Fruit fly (Drosophila melanogaster) whole organism, embryonic: ENCODE measurements around the gene mtTFB2.
A peak's percentile ranks its signal among the peaks of the same experiment; 100 is the strongest.

ENCODE experiments used
- Atf6 ChIP-seq: fragments of 200-800 bp; sonication (Bioruptor generic); IDR thresholded peaks from 2 replicates; pipeline ENCODE4 v1.3.6; 2022; ENCODE audit warnings: missing biosample characterization, missing genetic modification characterization
- CG10366 ChIP-seq: fragments of 200-800 bp; sonication (Bioruptor generic); IDR thresholded peaks from 2 replicates; pipeline ENCODE4 v1.3.6; 2022; ENCODE audit warnings: missing biosample characterization, missing genetic modification characterization
- CG11504 ChIP-seq: fragments of 200-800 bp; sonication (Bioruptor generic); optimal IDR thresholded peaks from 3 replicates; lab custom pipeline; 2019; ENCODE audit warnings: missing biosample characterization, mild to moderate bottlenecking, missing genetic modification characterization, moderate library complexity
- CG11696 ChIP-seq: fragments of 200-800 bp; sonication (Bioruptor generic); IDR thresholded peaks from 2 replicates; pipeline ENCODE4 v1.3.6; 2022; ENCODE audit warnings: missing biosample characterization, missing genetic modification characterization
- CG11723 ChIP-seq: fragments of 200-800 bp; sonication (Bioruptor generic); optimal IDR thresholded peaks from 2 replicates; lab custom pipeline; 2017; ENCODE audit warnings: missing biosample characterization, mild to moderate bottlenecking, missing genetic modification characterization
- CG12219 ChIP-seq: fragments of 200-800 bp; sonication (Bioruptor generic); optimal IDR thresholded peaks from 3 replicates; lab custom pipeline; 2018; ENCODE audit warnings: missing biosample characterization, mild to moderate bottlenecking, missing genetic modification characterization
- CG1233 ChIP-seq: fragments of 200-800 bp; sonication (Bioruptor generic); optimal IDR thresholded peaks from 4 replicates; lab custom pipeline; 2018; ENCODE audit warnings: missing biosample characterization, mild to moderate bottlenecking, missing genetic modification characterization
- CG13287 ChIP-seq: fragments of 200-800 bp; sonication (Bioruptor generic); IDR thresholded peaks from 2 replicates; pipeline ENCODE4 v1.3.6; 2022; ENCODE audit warnings: missing biosample characterization, missing genetic modification characterization; ENCODE audit not compliant: partially characterized antibody
- CG15011 ChIP-seq: fragments of 200-800 bp; sonication (Bioruptor generic); optimal IDR thresholded peaks from 3 replicates; lab custom pipeline; 2018; ENCODE audit warnings: missing biosample characterization, mild to moderate bottlenecking, missing genetic modification characterization
- CG18011 ChIP-seq: fragments of 200-800 bp; sonication (Bioruptor generic); optimal IDR thresholded peaks from 2 replicates; lab custom pipeline; 2017; ENCODE audit warnings: missing biosample characterization, missing genetic modification characterization, mild to moderate bottlenecking, moderate library complexity, missing genotype
- CG34376 ChIP-seq: fragments of 200-800 bp; sonication (Bioruptor generic); optimal IDR thresholded peaks from 2 replicates; lab custom pipeline; 2018; ENCODE audit warnings: missing biosample characterization, mild to moderate bottlenecking, missing genetic modification characterization
- CG3847 ChIP-seq: fragments of 200-800 bp; sonication (Bioruptor generic); IDR thresholded peaks from 2 replicates; pipeline ENCODE4 v1.3.6; 2022; ENCODE audit warnings: missing biosample characterization, missing genetic modification characterization
- CG5953 ChIP-seq: fragments of 200-800 bp; sonication (Bioruptor generic); IDR thresholded peaks from 2 replicates; pipeline ENCODE4 v1.3.6; 2022; ENCODE audit warnings: missing biosample characterization, missing genetic modification characterization
- CG6683 ChIP-seq: fragments of 200-800 bp; sonication (Bioruptor generic); optimal IDR thresholded peaks from 2 replicates; lab custom pipeline; 2017; ENCODE audit warnings: missing biosample characterization, mild to moderate bottlenecking, missing genetic modification characterization, missing genetic modification reagents
- CG6689 ChIP-seq: fragments of 200-800 bp; sonication (Bioruptor generic); IDR thresholded peaks from 2 replicates; pipeline ENCODE4 v1.3.6; 2022; ENCODE audit warnings: missing biosample characterization, missing genetic modification characterization
- CG6791 ChIP-seq: fragments of 200-800 bp; sonication (Bioruptor generic); IDR thresholded peaks from 3 replicates; pipeline ENCODE4 v1.3.6; 2022; ENCODE audit warnings: missing biosample characterization, missing genetic modification characterization; ENCODE audit not compliant: partially characterized antibody
- CG9609 ChIP-seq: fragments of 200-800 bp; sonication (Bioruptor generic); optimal IDR thresholded peaks from 3 replicates; lab custom pipeline; 2016; ENCODE audit warnings: missing biosample characterization, missing genetic modification characterization
- Camta ChIP-seq: fragments of 200-800 bp; sonication (Bioruptor generic); optimal IDR thresholded peaks from 2 replicates; lab custom pipeline; 2016; ENCODE audit warnings: missing biosample characterization, missing genetic modification characterization
- HLH3B ChIP-seq: fragments of 200-800 bp; sonication (Bioruptor generic); IDR thresholded peaks from 2 replicates; pipeline ENCODE4 v1.3.6; 2022; ENCODE audit warnings: missing biosample characterization, missing genetic modification characterization
- HmgZ ChIP-seq: fragments of 200-800 bp; sonication (Bioruptor generic); optimal IDR thresholded peaks from 2 replicates; lab custom pipeline; 2018; ENCODE audit warnings: missing biosample characterization, mild to moderate bottlenecking, missing genetic modification characterization
- Hr3 ChIP-seq: fragments of 200-800 bp; sonication (Bioruptor generic); optimal IDR thresholded peaks from 3 replicates; lab custom pipeline; 2016; ENCODE audit warnings: missing biosample characterization, missing genetic modification characterization
- Hr39 ChIP-seq: fragments of >200 bp; optimal IDR thresholded peaks from 2 replicates; lab custom pipeline; 2017
- Hsf ChIP-seq: fragments of 200-800 bp; sonication (Bioruptor generic); optimal IDR thresholded peaks from 3 replicates; lab custom pipeline; 2016; ENCODE audit warnings: missing biosample characterization, missing genetic modification characterization
- Mad ChIP-seq: fragments of 200-800 bp; sonication (Bioruptor generic); optimal IDR thresholded peaks from 2 replicates; lab custom pipeline; 2016; ENCODE audit warnings: missing biosample characterization, missing genetic modification characterization
- Myb ChIP-seq: fragments of 200-800 bp; sonication (Bioruptor generic); optimal IDR thresholded peaks from 2 replicates; lab custom pipeline; 2016; ENCODE audit warnings: missing biosample characterization, missing genetic modification characterization
- Optix ChIP-seq: fragments of 200-800 bp; sonication (Bioruptor generic); IDR thresholded peaks from 3 replicates; pipeline ENCODE4 v1.3.6; 2022; ENCODE audit warnings: missing biosample characterization, missing genetic modification characterization
- Sin3A ChIP-seq: fragments of >200 bp; optimal IDR thresholded peaks from 2 replicates; lab custom pipeline; 2018
- Sox102F ChIP-seq: fragments of 200-800 bp; sonication (Bioruptor generic); optimal IDR thresholded peaks from 2 replicates; lab custom pipeline; 2018; ENCODE audit warnings: missing biosample characterization, mild to moderate bottlenecking, missing genetic modification characterization, moderate library complexity
- ase ChIP-seq: fragments of 200-800 bp; sonication (Bioruptor generic); IDR thresholded peaks from 3 replicates; pipeline ENCODE4 v1.3.6; 2022; ENCODE audit warnings: missing biosample characterization, missing genetic modification characterization
- az2 ChIP-seq: fragments of 200-800 bp; sonication (Bioruptor generic); optimal IDR thresholded peaks from 3 replicates; lab custom pipeline; 2016; ENCODE audit warnings: missing biosample characterization, missing genetic modification characterization
- bab2 ChIP-seq: fragments of 200-800 bp; sonication (Bioruptor generic); optimal IDR thresholded peaks from 2 replicates; lab custom pipeline; 2016; ENCODE audit warnings: missing biosample characterization, missing genetic modification characterization
- bcd ChIP-seq: fragments of 200-800 bp; sonication (Bioruptor generic); optimal IDR thresholded peaks from 2 replicates; lab custom pipeline; 2017; ENCODE audit warnings: missing biosample characterization, mild to moderate bottlenecking, missing genetic modification characterization
- bowl ChIP-seq: fragments of 200-800 bp; sonication (Bioruptor generic); IDR thresholded peaks from 2 replicates; pipeline ENCODE4 v1.3.6; 2022; ENCODE audit warnings: missing biosample characterization, missing genetic modification characterization
- bsh ChIP-seq, 2 experiments: fragments of 200-800 bp; sonication (Bioruptor generic); optimal IDR thresholded peaks; 2 replicates each; lab custom pipeline; 2017 to 2018; ENCODE audit warnings: mild to moderate bottlenecking in 2 of 2, missing biosample characterization in 2 of 2, missing genetic modification characterization in 2 of 2, moderate library complexity in 1 of 2
- caup ChIP-seq: fragments of 200-800 bp; sonication (Bioruptor generic); optimal IDR thresholded peaks from 3 replicates; lab custom pipeline; 2017; ENCODE audit warnings: missing biosample characterization, mild to moderate bottlenecking, missing genetic modification characterization, moderate library complexity; ENCODE audit not compliant: severe bottlenecking
- dpn ChIP-seq, 2 experiments: fragments of 200-800 bp; sonication (Bioruptor generic); optimal IDR thresholded peaks; 3 replicates each; lab custom pipeline; 2016; ENCODE audit warnings: missing biosample characterization in 2 of 2, missing genetic modification characterization in 2 of 2
- jing ChIP-seq: fragments of 200-800 bp; sonication (Bioruptor generic); optimal IDR thresholded peaks from 2 replicates; lab custom pipeline; 2018; ENCODE audit warnings: missing biosample characterization, mild to moderate bottlenecking, missing genetic modification characterization
- knrl ChIP-seq: fragments of 200-800 bp; sonication (Bioruptor generic); IDR thresholded peaks from 3 replicates; pipeline ENCODE4 v1.3.6; 2022; ENCODE audit warnings: missing biosample characterization, missing genetic modification characterization; ENCODE audit not compliant: partially characterized antibody
- maf-S ChIP-seq: fragments of 200-800 bp; sonication (Bioruptor generic); optimal IDR thresholded peaks from 2 replicates; lab custom pipeline; 2016; ENCODE audit warnings: missing biosample characterization, missing genetic modification characterization
- peb ChIP-seq: fragments of 200-800 bp; sonication (Bioruptor generic); IDR thresholded peaks from 2 replicates; pipeline ENCODE4 v1.3.6; 2022; ENCODE audit warnings: missing biosample characterization, missing genetic modification characterization
- pita ChIP-seq: fragments of 200-800 bp; sonication (Bioruptor generic); optimal IDR thresholded peaks from 2 replicates; lab custom pipeline; 2017; ENCODE audit warnings: missing biosample characterization, mild to moderate bottlenecking, missing genetic modification characterization
- pzg ChIP-seq: fragments of 200-800 bp; sonication (Bioruptor generic); optimal IDR thresholded peaks from 3 replicates; lab custom pipeline; 2018; ENCODE audit warnings: missing biosample characterization, mild to moderate bottlenecking, missing genetic modification characterization, moderate library complexity
- row ChIP-seq: fragments of 200-800 bp; sonication (Bioruptor generic); IDR thresholded peaks from 3 replicates; pipeline ENCODE4 v1.3.6; 2022; ENCODE audit warnings: missing biosample characterization, missing genetic modification characterization
- sc ChIP-seq, 3 experiments: fragments of >200 bp in 2 of 3; fragments of 200-800 bp in 1 of 3; sonication (Bioruptor generic) in 1 of 3; optimal IDR thresholded peaks; 2 replicates in 2 of 3; 3 replicates in 1 of 3; lab custom pipeline; 2017; ENCODE audit warnings: mild to moderate bottlenecking in 1 of 3, missing biosample characterization in 1 of 3, missing genetic modification characterization in 1 of 3, missing genetic modification reagents in 1 of 3
- sens ChIP-seq: fragments of 200-800 bp; sonication (Bioruptor generic); peaks from one replicate; lab custom pipeline; 2016; ENCODE audit warnings: missing biosample characterization, missing genetic modification characterization
- sim ChIP-seq: fragments of 200-800 bp; sonication (Bioruptor generic); IDR thresholded peaks from 2 replicates; pipeline ENCODE4 v1.3.6; 2022; ENCODE audit warnings: missing biosample characterization, missing genetic modification characterization
- trem ChIP-seq: fragments of 200-800 bp; optimal IDR thresholded peaks from 3 replicates; lab custom pipeline; 2019; ENCODE audit warnings: missing biosample characterization, mild to moderate bottlenecking, missing genetic modification characterization, moderate library complexity
- trh ChIP-seq: fragments of 200-800 bp; sonication (Bioruptor generic); optimal IDR thresholded peaks from 2 replicates; lab custom pipeline; 2016; ENCODE audit warnings: missing biosample characterization, missing genetic modification characterization
- tup ChIP-seq: fragments of 200-800 bp; sonication (Bioruptor generic); optimal IDR thresholded peaks from 2 replicates; lab custom pipeline; 2016; ENCODE audit warnings: missing biosample characterization, mild to moderate bottlenecking, missing genetic modification characterization, moderate library complexity

The mtTFB2 gene

DNA sequence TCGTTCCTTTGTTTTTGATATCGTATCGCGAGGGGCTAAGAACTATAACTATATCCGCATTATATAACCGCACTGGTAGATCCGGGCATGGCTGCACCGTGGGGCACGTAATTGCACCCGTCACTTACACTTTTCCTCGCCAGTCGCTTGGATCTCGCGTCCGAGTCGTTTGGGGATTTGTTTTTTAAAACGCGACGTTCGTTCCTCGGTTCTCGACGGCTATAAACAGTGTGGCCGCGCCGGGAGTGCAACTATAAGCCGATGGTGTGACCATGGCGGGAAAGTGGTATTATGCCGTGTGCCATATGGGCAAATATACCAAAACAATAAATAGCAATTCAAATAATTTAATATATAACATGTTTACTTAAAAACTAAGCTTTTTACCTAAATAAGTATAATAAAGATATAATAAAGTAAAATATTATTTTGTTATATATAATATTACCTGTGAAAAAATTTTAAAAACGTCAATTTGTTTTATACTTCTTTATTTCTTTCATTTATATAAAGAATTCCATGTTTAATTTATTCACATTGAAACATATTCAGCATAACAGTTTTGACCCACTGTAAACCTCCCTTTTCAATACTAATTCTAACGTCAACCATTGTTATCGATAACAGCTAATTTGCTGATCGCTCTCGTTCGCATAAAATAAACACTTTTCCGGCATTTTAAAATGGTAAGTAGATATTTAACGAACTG is 2.6 kb upstream of the mtTFB2 start, which contains the start of the genes Mical and CG3909 (continued):
- TF ChIP-seq Atf6 (GFP tag; lab: Robert Waterston, UW) = peak; percentile 76
- TF ChIP-seq HLH3B (GFP tag; lab: Robert Waterston, UW) = peak; percentile 92
- TF ChIP-seq knrl (GFP tag; lab: Robert Waterston, UW) = peak; percentile 21; the same call in 1 of the 3 replicates
- TF ChIP-seq CG10366 (GFP tag; lab: Robert Waterston, UW) = peak; percentile 83
- TF ChIP-seq jing = no peak
- 0 out of 3 replicates have a peak, but pooled peaks have one; percentile 30 for TF ChIP-seq CG6791 (GFP tag; lab: Robert Waterston, UW)
- peak; percentile 47 for TF ChIP-seq maf-S (GFP tag; lab: Kevin White, UChicago)
- peak; percentile 43 for TF ChIP-seq CG11723 (GFP tag; lab: Kevin White, UChicago)
- TF ChIP-seq bcd (GFP tag; lab: Kevin White, UChicago) = peak; percentile 74
- peak; percentile 50; the same call in 1 of the 2 replicates for TF ChIP-seq peb (GFP tag; lab: Robert Waterston, UW)
- TF ChIP-seq CG6689 (GFP tag; lab: Robert Waterston, UW) = peak; percentile 90
- peak; percentile 75 for TF ChIP-seq CG11696 (GFP tag; lab: Robert Waterston, UW)
- TF ChIP-seq CG15011 (GFP tag; lab: Kevin White, UChicago) = peak; percentile 14
- peak; percentile 9 for TF ChIP-seq Myb (GFP tag; lab: Kevin White, UChicago)
- TF ChIP-seq Mad (GFP tag; lab: Kevin White, UChicago) = peak; percentile 9
- peak; percentile 85 for TF ChIP-seq sens
- TF ChIP-seq pzg = peak; percentile 76
- peak; percentile 68 for TF ChIP-seq CG13287 (GFP tag; lab: Robert Waterston, UW)
- no peak for TF ChIP-seq CG18011
- TF ChIP-seq CG6683 (GFP tag; lab: Kevin White, UChicago) = peak; percentile 65
- no peak for TF ChIP-seq sc (optimal IDR thresholded peaks at IDR 0.05; lab: Kevin White, UChicago)
- peak; percentile 49 for TF ChIP-seq sc (GFP tag; optimal IDR thresholded peaks at IDR 0.05; lab: Kevin White, UChicago)
- peak; percentile 85 for TF ChIP-seq trem (tag; lab: Kevin White, UChicago)
- no peak for TF ChIP-seq CG9609 (GFP tag; lab: Kevin White, UChicago)
- peak; percentile 2 for TF ChIP-seq trh (GFP tag; lab: Kevin White, UChicago)
- TF ChIP-seq Hr39 (lab: Kevin White, UChicago) = no peak
- peak; percentile 35 for TF ChIP-seq CG12219 (GFP tag; lab: Kevin White, UChicago)
- peak; percentile 55 to 87 for TF ChIP-seq dpn (GFP tag; optimal IDR thresholded peaks at IDR 0.05; lab: Kevin White, UChicago)
- TF ChIP-seq Sin3A (lab: Kevin White, UChicago) = no peak
- peak; percentile 76 for TF ChIP-seq CG1233 (GFP tag; lab: Kevin White, UChicago)
- TF ChIP-seq bab2 = peak; percentile 54
- no peak for TF ChIP-seq tup (GFP tag; lab: Kevin White, UChicago)
- TF ChIP-seq Sox102F (GFP tag; lab: Kevin White, UChicago) = peak; percentile 89
- peak; percentile 69 for TF ChIP-seq HmgZ
- no peak for TF ChIP-seq Camta
- TF ChIP-seq CG34376 (GFP tag; lab: Kevin White, UChicago) = peak; percentile 36
- TF ChIP-seq caup (GFP tag; lab: Kevin White, UChicago) = peak; percentile 69
- peak; percentile 63 for TF ChIP-seq Hsf (GFP tag; lab: Kevin White, UChicago)
- TF ChIP-seq bsh (GFP tag; optimal IDR thresholded peaks at IDR 0.05; lab: Kevin White, UChicago) = peak in 1 of 2 experiments; percentile 83
- peak; percentile 86 for TF ChIP-seq az2 (GFP tag; lab: Kevin White, UChicago)
- peak; percentile 87 for TF ChIP-seq CG11504 (tag; lab: Kevin White, UChicago)
- TF ChIP-seq CG3847 = peak; percentile 86
- peak; percentile 84 for TF ChIP-seq Hr3 (GFP tag; lab: Kevin White, UChicago)
- peak; percentile 83; the same call in 2 of the 3 replicates for TF ChIP-seq ase (GFP tag; lab: Robert Waterston, UW)
- TF ChIP-seq sim = no peak
- peak; percentile 87 for TF ChIP-seq row (GFP tag; lab: Robert Waterston, UW)
- peak; percentile 56; the same call in 1 of the 2 replicates for TF ChIP-seq bowl (GFP tag; lab: Robert Waterston, UW)
- TF ChIP-seq Optix = 0 out of 3 replicates have a peak, but pooled peaks have one; percentile 7
- peak; percentile 67 for TF ChIP-seq CG5953 (GFP tag; lab: Robert Waterston, UW)
- TF ChIP-seq pita (GFP tag; lab: Kevin White, UChicago) = no peak
